Worm (Caenorhabditis elegans) whole organism, L3 larva: ENCODE results near the gene faxc-2.

Experiments
- R02D3.7 ChIP-seq: fragments of 150-350 bp; optimal IDR thresholded peaks from 2 replicates; lab custom pipeline; 2014; ENCODE audit warnings: missing biosample characterization, missing genetic modification characterization
- ZK546.5 ChIP-seq: sonication (generic microtip); optimal IDR thresholded peaks from 2 replicates; lab custom pipeline; 2017; ENCODE audit warnings: missing biosample characterization, missing genetic modification characterization
- aly-2 ChIP-seq: fragments of 150-350 bp; optimal IDR thresholded peaks from 2 replicates; lab custom pipeline; 2014; ENCODE audit warnings: missing biosample characterization, missing genetic modification characterization
- elt-2 ChIP-seq: sonication (generic microtip); optimal IDR thresholded peaks from 2 replicates; lab custom pipeline; 2016; ENCODE audit warnings: missing genetic modification reagents, mild to moderate bottlenecking, missing genetic modification characterization, missing compliant biosample characterization
- fkh-10 ChIP-seq: sonication (generic microtip); optimal IDR thresholded peaks from 2 replicates; lab custom pipeline; 2017; ENCODE audit warnings: missing biosample characterization, missing genetic modification reagents, missing genetic modification characterization
- fkh-2 ChIP-seq: fragments of 150-350 bp; optimal IDR thresholded peaks from 2 replicates; lab custom pipeline; 2014; ENCODE audit warnings: missing biosample characterization, missing genetic modification reagents, missing genetic modification characterization
- lsy-12 ChIP-seq: sonication (generic microtip); optimal IDR thresholded peaks from 2 replicates; lab custom pipeline; 2016; ENCODE audit warnings: mild to moderate bottlenecking, missing genetic modification characterization, missing compliant biosample characterization
- mml-1 ChIP-seq: fragments of 150-350 bp; sonication (generic microtip); optimal IDR thresholded peaks from 3 replicates; lab custom pipeline; 2014; ENCODE audit warnings: missing biosample characterization, missing genetic modification characterization
- nhr-11 ChIP-seq: fragments of 150-350 bp; optimal IDR thresholded peaks from 2 replicates; lab custom pipeline; 2014; ENCODE audit warnings: missing biosample characterization, missing genetic modification characterization
- nhr-237 ChIP-seq: fragments of 150-350 bp; optimal IDR thresholded peaks from 2 replicates; lab custom pipeline; 2014; ENCODE audit warnings: missing biosample characterization, missing genetic modification characterization
- nhr-28 ChIP-seq: fragments of 150-350 bp; optimal IDR thresholded peaks from 2 replicates; lab custom pipeline; 2014; ENCODE audit warnings: missing biosample characterization, missing genetic modification characterization
- nhr-76 ChIP-seq: fragments of 150-350 bp; sonication (generic microtip); optimal IDR thresholded peaks from 5 replicates; lab custom pipeline; 2014; ENCODE audit warnings: missing biosample characterization, missing genetic modification characterization
- pha-4 ChIP-seq: fragments of 150-350 bp; optimal IDR thresholded peaks from 2 replicates; lab custom pipeline; 2014; ENCODE audit warnings: missing biosample characterization, missing genetic modification reagents, missing genetic modification characterization
- pqm-1 ChIP-seq: fragments of 150-350 bp; optimal IDR thresholded peaks from 2 replicates; lab custom pipeline; 2017; ENCODE audit warnings: missing biosample characterization, missing genetic modification characterization, inconsistent platforms
- snpc-4 ChIP-seq: fragments of 150-350 bp; optimal IDR thresholded peaks from 2 replicates; lab custom pipeline; 2014; ENCODE audit warnings: missing biosample characterization, missing genetic modification characterization
- tbx-2 ChIP-seq: sonication (generic microtip); optimal IDR thresholded peaks from 2 replicates; lab custom pipeline; 2016; ENCODE audit warnings: mild to moderate bottlenecking, missing genetic modification characterization, missing compliant biosample characterization
- zag-1 ChIP-seq: fragments of 150-350 bp; optimal IDR thresholded peaks from 2 replicates; lab custom pipeline; 2014; ENCODE audit warnings: missing biosample characterization, missing genetic modification characterization
- ztf-4 ChIP-seq: fragments of 150-350 bp; optimal IDR thresholded peaks from 2 replicates; lab custom pipeline; 2014; ENCODE audit warnings: missing biosample characterization, missing genetic modification characterization

The faxc-2 gene

ce11 chrII:13356092-13356491, 47.0 kb downstream of the faxc-2 start, which contains the start of gene dmsr-3:
TSS of gene dmsr-3 (minus strand) at chrII:13356192.
- TF ChIP-seq ZK546.5 (tag; lab: Kevin White, UChicago) (no peak), elt-2 (tag; lab: Kevin White, UChicago) (no peak), pha-4 (tag; lab: Kevin White, UChicago) (no peak), R02D3.7 (tag; lab: Kevin White, UChicago) (no peak), fkh-10 (GFP tag; lab: Kevin White, UChicago) (no peak), nhr-76 (no peak), fkh-2 (tag; lab: Kevin White, UChicago) (no peak), zag-1 (tag; lab: Kevin White, UChicago) (no peak), ztf-4 (tag; lab: Kevin White, UChicago) (no peak), nhr-28 (tag; lab: Kevin White, UChicago) (no peak), pqm-1 (no peak), snpc-4 (tag; lab: Kevin White, UChicago) (no peak), tbx-2 (tag; lab: Kevin White, UChicago) (no peak), lsy-12 (tag; lab: Kevin White, UChicago) (no peak), nhr-11 (tag; lab: Kevin White, UChicago) (no peak), aly-2 (tag; lab: Kevin White, UChicago) (no peak), nhr-237 (no peak), mml-1 (tag; lab: Kevin White, UChicago) (no peak)
